Worm (Caenorhabditis elegans) whole organism, young adult: ENCODE measurements around the gene ttbk-5.

Experiments used
- ceh-91 ChIP-seq: fragments of 200-800 bp; sonication (Bioruptor generic); IDR thresholded peaks from 2 replicates; pipeline ENCODE4 v1.3.6; 2022; ENCODE audit warnings: missing genetic modification reagents, missing genetic modification characterization, missing compliant biosample characterization
- mxl-1 ChIP-seq: sonication (generic microtip); optimal IDR thresholded peaks from 2 replicates; lab custom pipeline; 2016; ENCODE audit warnings: missing genetic modification characterization, missing compliant biosample characterization
- tlf-1 ChIP-seq: fragments of 200-800 bp; sonication (Bioruptor generic); optimal IDR thresholded peaks from 2 replicates; lab custom pipeline; 2018; ENCODE audit warnings: mild to moderate bottlenecking, missing genetic modification characterization, missing compliant biosample characterization
- unc-130 ChIP-seq: sonication (generic microtip); optimal IDR thresholded peaks from 2 replicates; lab custom pipeline; 2016; ENCODE audit warnings: missing genetic modification reagents, missing genetic modification characterization, missing compliant biosample characterization

- TF ChIP-seq mxl-1 (tag; lab: Kevin White, UChicago) (no peak), ceh-91 (GFP tag; lab: Robert Waterston, UW) (no peak), unc-130 (GFP tag; lab: Kevin White, UChicago) (no peak), tlf-1 (no peak)
These were observed 22.9 kb upstream of the ttbk-5 start, which contains the start of gene cwn-2 for ce11 chrIV:10067541-10067940.
